ENCODE assay signal across 5 fruit fly cellular contexts in the genomic region with DNA sequence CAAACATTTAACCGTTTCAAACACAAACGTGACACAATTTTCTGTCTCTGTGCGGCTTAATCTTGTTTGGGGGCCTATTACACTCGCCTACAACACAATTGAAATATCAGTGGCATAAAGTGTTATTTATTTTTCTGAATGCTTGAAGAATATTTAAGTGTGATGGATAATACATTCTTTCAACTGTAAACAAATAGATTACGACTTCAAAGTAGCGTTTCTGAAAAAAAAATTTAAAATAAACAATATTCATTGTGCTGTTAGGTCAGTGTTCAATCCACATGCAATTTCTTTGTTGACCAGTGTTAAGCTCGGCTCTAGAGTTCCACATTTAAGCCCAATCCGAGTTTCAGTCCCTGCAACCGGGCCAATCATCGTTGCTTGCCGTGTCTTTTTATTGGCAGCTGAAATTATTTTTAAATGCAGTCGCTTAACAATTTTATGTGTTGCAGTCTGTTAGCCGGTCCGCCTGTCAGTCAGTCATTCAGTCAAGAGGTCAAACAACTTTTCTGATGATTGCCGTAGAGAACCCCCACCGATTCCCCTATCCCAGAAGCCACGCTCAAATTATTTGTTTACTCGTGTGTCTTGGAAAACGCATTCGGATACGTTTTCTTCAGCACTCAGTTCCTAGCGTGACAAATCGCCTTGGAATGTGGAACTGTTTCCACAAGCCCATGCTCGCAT.
TF ChIP-seq lines count a peak whose summit lies in the region.

No protein-coding gene starts in this region.

- no peak for TF ChIP-seq CTCF in whole organism, embryonic (GFP tag; optimal IDR thresholded peaks at IDR 0.05; lab: Kevin White, UChicago)

TF ChIP-seq in whole organism, adult, 20 proteins besides CTCF, POLR2A, EP300 and RAD21:
- TF ChIP-seq bab1 (GFP tag; optimal IDR thresholded peaks at IDR 0.05; lab: Kevin White, UChicago): peak; percentile 89
- no peak for TF ChIP-seq toe (GFP tag; optimal IDR thresholded peaks at IDR 0.05; lab: Kevin White, UChicago)
TF ChIP-seq in whole organism, adult: peak in this region for 1.

TF ChIP-seq in whole organism, embryonic, 481 proteins besides CTCF, POLR2A, EP300 and RAD21 (continues in another document):
- TF ChIP-seq cas (GFP tag; IDR thresholded peaks at IDR 0.05; lab: Robert Waterston, UW): no peak
- peak; percentile 52 for TF ChIP-seq NC2β (GFP tag; optimal IDR thresholded peaks at IDR 0.05; lab: Kevin White, UChicago)
- TF ChIP-seq bbx (GFP tag; IDR thresholded peaks at IDR 0.05; lab: Robert Waterston, UW; ENCODE audit: partially characterized antibody): no peak
- peak; percentile 40 for TF ChIP-seq Hr3 (GFP tag; optimal IDR thresholded peaks at IDR 0.05; lab: Kevin White, UChicago)
- TF ChIP-seq Ssrp (tag; optimal IDR thresholded peaks at IDR 0.05; lab: Kevin White, UChicago): peak; percentile 79
- peak; percentile 86 for TF ChIP-seq CG17361 (GFP tag; IDR thresholded peaks at IDR 0.05; lab: Robert Waterston, UW)
- no peak for TF ChIP-seq pho (GFP tag; optimal IDR thresholded peaks at IDR 0.05; lab: Kevin White, UChicago)
- no peak for TF ChIP-seq pzg (GFP tag; optimal IDR thresholded peaks at IDR 0.05; lab: Kevin White, UChicago)
- TF ChIP-seq Taf1 (GFP tag; IDR thresholded peaks at IDR 0.05; lab: Robert Waterston, UW): no peak
- peak; percentile 42 for TF ChIP-seq CG13624 (GFP tag; optimal IDR thresholded peaks at IDR 0.05; lab: Kevin White, UChicago)
- peak; percentile 80 for TF ChIP-seq fd96Cb (tag; optimal IDR thresholded peaks at IDR 0.05; lab: Kevin White, UChicago)
- TF ChIP-seq phol (tag; optimal IDR thresholded peaks at IDR 0.05; lab: Kevin White, UChicago): peak; percentile 79
- peak; percentile 62 for TF ChIP-seq CG4820 (GFP tag; optimal IDR thresholded peaks at IDR 0.05; lab: Kevin White, UChicago)
- TF ChIP-seq H15 (GFP tag; IDR thresholded peaks at IDR 0.05; lab: Robert Waterston, UW): 0 out of 3 replicates have a peak, but pooled peaks have one; percentile 54
- TF ChIP-seq Blimp-1 (GFP tag; optimal IDR thresholded peaks at IDR 0.05; lab: Kevin White, UChicago): peak; percentile 82
- TF ChIP-seq CG4360 (GFP tag; IDR thresholded peaks at IDR 0.05; lab: Robert Waterston, UW): no peak
- TF ChIP-seq slou (GFP tag; optimal IDR thresholded peaks at IDR 0.05; lab: Kevin White, UChicago): no peak
- peak; percentile 62 for TF ChIP-seq CG6254 (GFP tag; optimal IDR thresholded peaks at IDR 0.05; lab: Kevin White, UChicago)
- TF ChIP-seq tgo (GFP tag; IDR thresholded peaks at IDR 0.05; lab: Robert Waterston, UW): peak; percentile 77
- TF ChIP-seq CG17328 (GFP tag; IDR thresholded peaks at IDR 0.05; lab: Robert Waterston, UW): peak; percentile 76

TF ChIP-seq in whole organism, prepupa, 60 proteins besides CTCF, POLR2A, EP300 and RAD21 (continues in another document):
- TF ChIP-seq Blimp-1 (GFP tag; optimal IDR thresholded peaks at IDR 0.05; lab: Kevin White, UChicago) (no peak), topi (GFP tag; optimal IDR thresholded peaks at IDR 0.05; lab: Kevin White, UChicago) (peak; percentile 10), Hr4 (GFP tag; optimal IDR thresholded peaks at IDR 0.05; lab: Kevin White, UChicago) (peak; percentile 71), CG11294 (GFP tag; IDR thresholded peaks at IDR 0.05; lab: Robert Waterston, UW) (peak; percentile 46; the same call in 1 of the 2 replicates), fd85E (GFP tag; optimal IDR thresholded peaks at IDR 0.05; lab: Kevin White, UChicago) (no peak), lz (GFP tag; optimal IDR thresholded peaks at IDR 0.05; lab: Kevin White, UChicago) (peak; percentile 24), Eip93F (GFP tag; optimal IDR thresholded peaks at IDR 0.05; lab: Kevin White, UChicago) (no peak), vri (GFP tag; optimal IDR thresholded peaks at IDR 0.05; lab: Kevin White, UChicago) (no peak), Hr38 (GFP tag; optimal IDR thresholded peaks at IDR 0.05; lab: Kevin White, UChicago) (no peak), eg (GFP tag; IDR thresholded peaks at IDR 0.05; lab: Robert Waterston, UW) (peak; percentile 83), net (GFP tag; optimal IDR thresholded peaks at IDR 0.05; lab: Kevin White, UChicago) (peak; percentile 70), CG9139 (GFP tag; optimal IDR thresholded peaks at IDR 0.05; lab: Kevin White, UChicago) (peak; percentile 1), Eip75B (GFP tag; optimal IDR thresholded peaks at IDR 0.05; lab: Kevin White, UChicago) (peak; percentile 32), svp (GFP tag; lab: Kevin White, UChicago) (no peak), Sox102F (GFP tag; optimal IDR thresholded peaks at IDR 0.05; lab: Kevin White, UChicago) (peak; percentile 28), Hr39 (GFP tag; optimal IDR thresholded peaks at IDR 0.05; lab: Kevin White, UChicago) (peak; percentile 39), Met (GFP tag; optimal IDR thresholded peaks at IDR 0.05; lab: Kevin White, UChicago) (peak; percentile 37), CG11902 (GFP tag; optimal IDR thresholded peaks at IDR 0.05; lab: Kevin White, UChicago) (peak; percentile 9), ss (GFP tag; optimal IDR thresholded peaks at IDR 0.05; lab: Kevin White, UChicago) (peak; percentile 47 to 63), CG6792 (GFP tag; optimal IDR thresholded peaks at IDR 0.05; lab: Kevin White, UChicago) (peak; percentile 56), CG10669 (GFP tag; optimal IDR thresholded peaks at IDR 0.05; lab: Kevin White, UChicago) (peak; percentile 65)

TF ChIP-seq in whole organism, pupa, 21 proteins besides CTCF, POLR2A, EP300 and RAD21:
- 0 out of 3 replicates have a peak, but pooled peaks have one; percentile 57 for TF ChIP-seq fd96Ca (GFP tag; IDR thresholded peaks at IDR 0.05; lab: Robert Waterston, UW)
- peak; percentile 71 for TF ChIP-seq CG34367 (tag; optimal IDR thresholded peaks at IDR 0.05; lab: Kevin White, UChicago)
- peak; percentile 67 for TF ChIP-seq CG8301 (tag; optimal IDR thresholded peaks at IDR 0.05; lab: Kevin White, UChicago)
- TF ChIP-seq CG32121 (GFP tag; IDR thresholded peaks at IDR 0.05; lab: Robert Waterston, UW): peak; percentile 65
- peak; percentile 77 for TF ChIP-seq CG8159 (tag; optimal IDR thresholded peaks at IDR 0.05; lab: Kevin White, UChicago)
- TF ChIP-seq CG12605 (GFP tag; IDR thresholded peaks at IDR 0.05; lab: Robert Waterston, UW): peak; percentile 66
- peak; percentile 75 for TF ChIP-seq CG17806 (tag; optimal IDR thresholded peaks at IDR 0.05; lab: Kevin White, UChicago)
- TF ChIP-seq CG14655 (GFP tag; optimal IDR thresholded peaks at IDR 0.05; lab: Kevin White, UChicago): peak; percentile 65
- TF ChIP-seq gl (tag; optimal IDR thresholded peaks at IDR 0.05; lab: Kevin White, UChicago): peak; percentile 27
- TF ChIP-seq EcR (GFP tag; optimal IDR thresholded peaks at IDR 0.05; lab: Kevin White, UChicago): peak; percentile 55
- TF ChIP-seq D1 (tag; optimal IDR thresholded peaks at IDR 0.05; lab: Kevin White, UChicago): peak; percentile 52
- TF ChIP-seq Snoo (tag; optimal IDR thresholded peaks at IDR 0.05; lab: Kevin White, UChicago): peak; percentile 12
- TF ChIP-seq Pif1A (GFP tag; optimal IDR thresholded peaks at IDR 0.05; lab: Kevin White, UChicago): peak; percentile 70
- no peak for TF ChIP-seq CG10348 (GFP tag; IDR thresholded peaks at IDR 0.05; lab: Robert Waterston, UW)
- TF ChIP-seq CG13204 (GFP tag; optimal IDR thresholded peaks at IDR 0.05; lab: Kevin White, UChicago): peak; percentile 7
- TF ChIP-seq CG4496 (GFP tag; IDR thresholded peaks at IDR 0.05; lab: Robert Waterston, UW): peak; percentile 72; the same call in 2 of the 3 replicates
- TF ChIP-seq CG15710 (tag; optimal IDR thresholded peaks at IDR 0.05; lab: Kevin White, UChicago): peak; percentile 73
- peak; percentile 64 for TF ChIP-seq CG9948 (tag; optimal IDR thresholded peaks at IDR 0.05; lab: Kevin White, UChicago)
- TF ChIP-seq Ets98B (GFP tag; IDR thresholded peaks at IDR 0.05; lab: Robert Waterston, UW): peak; percentile 70
- no peak for TF ChIP-seq rn (GFP tag; IDR thresholded peaks at IDR 0.05; lab: Robert Waterston, UW)
- TF ChIP-seq Pif1B (GFP tag; optimal IDR thresholded peaks at IDR 0.05; lab: Kevin White, UChicago): peak; percentile 22

TF ChIP-seq in whole organism, wandering third instar larva, 38 proteins besides CTCF, POLR2A, EP300 and RAD21 (continues in another document):
- TF ChIP-seq dl (GFP tag; optimal IDR thresholded peaks at IDR 0.05; lab: Kevin White, UChicago; ENCODE audit: insufficient read depth in 1 of 2, partially characterized antibody in 2 of 2) (no peak), pan (optimal IDR thresholded peaks at IDR 0.05; lab: Kevin White, UChicago) (no peak), CG9705 (GFP tag; optimal IDR thresholded peaks at IDR 0.05; lab: Kevin White, UChicago) (no peak), HLH106 (tag; optimal IDR thresholded peaks at IDR 0.05; lab: Kevin White, UChicago) (no peak), sage (GFP tag; optimal IDR thresholded peaks at IDR 0.05; lab: Kevin White, UChicago) (no peak), usp (GFP tag; optimal IDR thresholded peaks at IDR 0.05; lab: Kevin White, UChicago) (no peak), Hr83 (GFP tag; optimal IDR thresholded peaks at IDR 0.05; lab: Kevin White, UChicago; ENCODE audit: poor library complexity, severe bottlenecking) (no peak), Jra (GFP tag; optimal IDR thresholded peaks at IDR 0.05; lab: Kevin White, UChicago) (no peak), foxo (GFP tag; optimal IDR thresholded peaks at IDR 0.05; lab: Kevin White, UChicago) (peak in 1 of 2 experiments; percentile 17), jim (GFP tag; optimal IDR thresholded peaks at IDR 0.05; lab: Kevin White, UChicago) (no peak), sv (GFP tag; optimal IDR thresholded peaks at IDR 0.05; lab: Kevin White, UChicago) (no peak), GATAd (GFP tag; optimal IDR thresholded peaks at IDR 0.05; lab: Kevin White, UChicago) (no peak), rgr (GFP tag; optimal IDR thresholded peaks at IDR 0.05; lab: Kevin White, UChicago) (peak; percentile 35), Myc (optimal IDR thresholded peaks at IDR 0.05; lab: Kevin White, UChicago) (no peak), OdsH (GFP tag; optimal IDR thresholded peaks at IDR 0.05; lab: Kevin White, UChicago) (no peak), lola (GFP tag; optimal IDR thresholded peaks at IDR 0.05; lab: Kevin White, UChicago) (no peak), Abd-B (GFP tag; optimal IDR thresholded peaks at IDR 0.05; lab: Kevin White, UChicago) (no peak), dmrt93B (GFP tag; optimal IDR thresholded peaks at IDR 0.05; lab: Kevin White, UChicago) (no peak), psq (GFP tag; optimal IDR thresholded peaks at IDR 0.05; lab: Kevin White, UChicago) (no peak), Rel (GFP tag; optimal IDR thresholded peaks at IDR 0.05; lab: Kevin White, UChicago) (no peak), Rel (tag; optimal IDR thresholded peaks at IDR 0.05; lab: Kevin White, UChicago) (no peak), Sp1 (GFP tag; optimal IDR thresholded peaks at IDR 0.05; lab: Kevin White, UChicago) (no peak), dsf (GFP tag; optimal IDR thresholded peaks at IDR 0.05; lab: Kevin White, UChicago; ENCODE audit: borderline replicate concordance) (no peak), Hnf4 (GFP tag; optimal IDR thresholded peaks at IDR 0.05; lab: Kevin White, UChicago) (no peak), fru (GFP tag; optimal IDR thresholded peaks at IDR 0.05; lab: Kevin White, UChicago) (peak; percentile 20), tai (GFP tag; optimal IDR thresholded peaks at IDR 0.05; lab: Kevin White, UChicago) (no peak)
